Fruit fly (Drosophila melanogaster): Measurements from ENCODE around the gene hb.

Gene hb

dm6 chr3R:8663668-8664283, 33.8 kb downstream of the hb start, which contains the start of gene CG8032 (continued):
- TF ChIP-seq dpn (GFP tag; optimal IDR thresholded peaks at IDR 0.05): peak; percentile 52 to 62
- TF ChIP-seq E2f2 (GFP tag; IDR thresholded peaks at IDR 0.05): peak; percentile 54
- TF ChIP-seq CG17568 (GFP tag; optimal IDR thresholded peaks at IDR 0.05): no peak
- peak; percentile 29 for TF ChIP-seq Blimp-1 (GFP tag; optimal IDR thresholded peaks at IDR 0.05)
- TF ChIP-seq al (GFP tag; IDR thresholded peaks at IDR 0.05): 0 out of 2 replicates have a peak, but pooled peaks have one; percentile 19
- no peak for TF ChIP-seq h (optimal IDR thresholded peaks at IDR 0.05)
- peak; percentile 44 for TF ChIP-seq ems (GFP tag; optimal IDR thresholded peaks at IDR 0.05)
- TF ChIP-seq Ets65A (GFP tag): peak; percentile 94
- TF ChIP-seq Dref (GFP tag; IDR thresholded peaks at IDR 0.05): peak; percentile 72
- no peak for TF ChIP-seq ro (GFP tag; IDR thresholded peaks at IDR 0.05)
- TF ChIP-seq jing (GFP tag; optimal IDR thresholded peaks at IDR 0.05): no peak
- peak; percentile 47 for TF ChIP-seq Camta (GFP tag; optimal IDR thresholded peaks at IDR 0.05)
- no peak for TF ChIP-seq cato (GFP tag; optimal IDR thresholded peaks at IDR 0.05; ENCODE audit: borderline replicate concordance)
- TF ChIP-seq kni (GFP tag; optimal IDR thresholded peaks at IDR 0.05): no peak
- peak; percentile 31 for TF ChIP-seq Bteb2 (GFP tag; optimal IDR thresholded peaks at IDR 0.05)
- peak; percentile 47 for TF ChIP-seq CG18262 (tag; optimal IDR thresholded peaks at IDR 0.05)
- TF ChIP-seq CG2202 (tag; optimal IDR thresholded peaks at IDR 0.05): no peak
- peak; percentile 49 for TF ChIP-seq CG9727 (GFP tag; optimal IDR thresholded peaks at IDR 0.05)
- TF ChIP-seq chinmo (GFP tag; IDR thresholded peaks at IDR 0.05; ENCODE audit: partially characterized antibody): 0 out of 4 replicates have a peak, but pooled peaks have one; percentile 61
- TF ChIP-seq Pdp1 (GFP tag; optimal IDR thresholded peaks at IDR 0.05): peak; percentile 15 to 47
- TF ChIP-seq MESR4 (GFP tag; optimal IDR thresholded peaks at IDR 0.05): peak; percentile 71
- peak; percentile 41 for TF ChIP-seq CG11504 (tag; optimal IDR thresholded peaks at IDR 0.05)
- TF ChIP-seq luna (GFP tag; optimal IDR thresholded peaks at IDR 0.05): peak; percentile 13
- peak; percentile 12 for TF ChIP-seq Meics (GFP tag; optimal IDR thresholded peaks at IDR 0.05)
- TF ChIP-seq bowl (GFP tag; IDR thresholded peaks at IDR 0.05): no peak
- TF ChIP-seq CG8290 (GFP tag; optimal IDR thresholded peaks at IDR 0.05): peak; percentile 80
- peak; percentile 53 to 84 for TF ChIP-seq CG8290 (tag; optimal IDR thresholded peaks at IDR 0.05)
- TF ChIP-seq phol (tag; optimal IDR thresholded peaks at IDR 0.05): peak; percentile 64
- peak; percentile 68 for TF ChIP-seq bab2 (GFP tag; optimal IDR thresholded peaks at IDR 0.05)
- no peak for TF ChIP-seq CG12219 (GFP tag; optimal IDR thresholded peaks at IDR 0.05)
- no peak for TF ChIP-seq ssp (GFP tag; IDR thresholded peaks at IDR 0.05)
- no peak for TF ChIP-seq CG32772 (GFP tag; IDR thresholded peaks at IDR 0.05)
- peak; percentile 27 for TF ChIP-seq CG17912 (GFP tag; optimal IDR thresholded peaks at IDR 0.05)
- TF ChIP-seq stc (GFP tag; IDR thresholded peaks at IDR 0.05): 0 out of 2 replicates have a peak, but pooled peaks have one; percentile 11
- peak; percentile 6 for TF ChIP-seq gfzf (GFP tag; optimal IDR thresholded peaks at IDR 0.05)
- TF ChIP-seq sc (optimal IDR thresholded peaks at IDR 0.05): no peak
- TF ChIP-seq sc (GFP tag; optimal IDR thresholded peaks at IDR 0.05): no peak
- peak; percentile 38 for TF ChIP-seq CG30020 (tag; optimal IDR thresholded peaks at IDR 0.05)
- TF ChIP-seq pzg (GFP tag; optimal IDR thresholded peaks at IDR 0.05): peak; percentile 75
- TF ChIP-seq slou (GFP tag; optimal IDR thresholded peaks at IDR 0.05): no peak
- TF ChIP-seq CG3995 (GFP tag; optimal IDR thresholded peaks at IDR 0.05): peak; percentile 70
- TF ChIP-seq slbo (GFP tag; IDR thresholded peaks at IDR 0.05): peak; percentile 63
- peak; percentile 40 for TF ChIP-seq fu2 (GFP tag; optimal IDR thresholded peaks at IDR 0.05)
- TF ChIP-seq CG30431 (GFP tag; optimal IDR thresholded peaks at IDR 0.05): no peak
- peak; percentile 33 for TF ChIP-seq lab (GFP tag; optimal IDR thresholded peaks at IDR 0.05)
- TF ChIP-seq Sin3A (optimal IDR thresholded peaks at IDR 0.05): peak; percentile 70
- TF ChIP-seq CG12769 (tag; optimal IDR thresholded peaks at IDR 0.05): peak; percentile 51
- TF ChIP-seq fd102C (GFP tag; optimal IDR thresholded peaks at IDR 0.05): no peak
- no peak for TF ChIP-seq chm (GFP tag; IDR thresholded peaks at IDR 0.05)
- no peak for TF ChIP-seq D19B (GFP tag; optimal IDR thresholded peaks at IDR 0.05)
- TF ChIP-seq YL-1 (GFP tag; optimal IDR thresholded peaks at IDR 0.05): peak; percentile 55

All from whole organism, embryonic.